Comparison of ENCODE assay signal across 4 worm cellular contexts in genomic region chrX:11925243-11925642, ce11.
A peak's percentile ranks its signal among the peaks of the same experiment; 100 is the strongest.
TF ChIP-seq lines count a peak whose summit lies in the region.

No protein-coding gene starts in this region.

TF ChIP-seq in whole organism, L2 larva, 48 proteins besides CTCF, POLR2A, EP300 and RAD21:
- TF ChIP-seq F13H6.1 (tag; optimal IDR thresholded peaks at IDR 0.05; lab: Kevin White, UChicago) = no peak
- TF ChIP-seq sma-9 (GFP tag; optimal IDR thresholded peaks at IDR 0.05; lab: Kevin White, UChicago) = peak; percentile 52
- no peak for TF ChIP-seq sma-9 (tag; optimal IDR thresholded peaks at IDR 0.05; lab: Kevin White, UChicago)
- TF ChIP-seq nhr-129 (tag; optimal IDR thresholded peaks at IDR 0.05; lab: Kevin White, UChicago) = no peak
- no peak for TF ChIP-seq lsy-2 (tag; optimal IDR thresholded peaks at IDR 0.05; lab: Kevin White, UChicago)
- peak; percentile 48 for TF ChIP-seq fos-1 (tag; optimal IDR thresholded peaks at IDR 0.05; lab: Kevin White, UChicago)
TF ChIP-seq in whole organism, L2 larva: peak in this region for 2.

TF ChIP-seq in whole organism, L3 larva, 47 proteins besides CTCF, POLR2A, EP300 and RAD21:
- TF ChIP-seq elt-2 (tag; optimal IDR thresholded peaks at IDR 0.05; lab: Kevin White, UChicago) (peak; percentile 77), pqm-1 (tag; optimal IDR thresholded peaks at IDR 0.05; lab: Kevin White, UChicago) (peak; percentile 3), mdl-1 (tag; optimal IDR thresholded peaks at IDR 0.05; lab: Kevin White, UChicago) (no peak)

TF ChIP-seq in whole organism, L4 larva, 104 proteins besides CTCF, POLR2A, EP300 and RAD21:
- TF ChIP-seq hlh-11 (tag; optimal IDR thresholded peaks at IDR 0.05; lab: Kevin White, UChicago) = peak; percentile 58
- peak; percentile 29 for TF ChIP-seq pqm-1 (tag; optimal IDR thresholded peaks at IDR 0.05; lab: Kevin White, UChicago)
- no peak for TF ChIP-seq daf-16 (GFP tag; optimal IDR thresholded peaks at IDR 0.05; lab: Kevin White, UChicago)
- TF ChIP-seq daf-16 (tag; optimal IDR thresholded peaks at IDR 0.05; lab: Kevin White, UChicago) = peak; percentile 75
- TF ChIP-seq dmd-6 (GFP tag; IDR thresholded peaks at IDR 0.05; lab: Robert Waterston, UW) = peak; percentile 59
- peak; percentile 51 for TF ChIP-seq dve-1 (tag; optimal IDR thresholded peaks at IDR 0.05; lab: Kevin White, UChicago; ENCODE audit: insufficient read depth)
- no peak for TF ChIP-seq ama-1 (optimal IDR thresholded peaks at IDR 0.05; lab: Kevin White, UChicago)
- TF ChIP-seq F37D6.2 (tag; optimal IDR thresholded peaks at IDR 0.05; lab: Kevin White, UChicago) = no peak
- no peak for TF ChIP-seq zag-1 (tag; optimal IDR thresholded peaks at IDR 0.05; lab: Kevin White, UChicago)
- no peak for TF ChIP-seq Y5F2A.4 (GFP tag; optimal IDR thresholded peaks at IDR 0.05; lab: Kevin White, UChicago)
- TF ChIP-seq attf-4 (tag; optimal IDR thresholded peaks at IDR 0.05; lab: Kevin White, UChicago) = no peak
- peak; percentile 8 for TF ChIP-seq nhr-48 (tag; optimal IDR thresholded peaks at IDR 0.05; lab: Kevin White, UChicago)
- no peak for TF ChIP-seq fos-1 (tag; optimal IDR thresholded peaks at IDR 0.05; lab: Kevin White, UChicago)
- no peak for TF ChIP-seq tra-1 (GFP tag; IDR thresholded peaks at IDR 0.05; lab: Robert Waterston, UW)

TF ChIP-seq in whole organism, young adult, 124 proteins besides CTCF, POLR2A, EP300 and RAD21:
- TF ChIP-seq nhr-80 (tag; optimal IDR thresholded peaks at IDR 0.05; lab: Kevin White, UChicago) (peak; percentile 79), nfyb-1 (GFP tag; IDR thresholded peaks at IDR 0.05; lab: Robert Waterston, UW) (peak; percentile 25; the same call in 1 of the 2 replicates), hmg-20 (GFP tag; IDR thresholded peaks at IDR 0.05; lab: Robert Waterston, UW) (no peak)
